Worm (Caenorhabditis elegans) whole organism, L1 larva: ENCODE measurements around the gene sto-6.

Source experiments
- C04F5.9 ChIP-seq: sonication (generic microtip); optimal IDR thresholded peaks from 2 replicates; lab custom pipeline; 2016; ENCODE audit warnings: missing genetic modification characterization, missing compliant biosample characterization
- C16A3.4 ChIP-seq: fragments of 150-350 bp; optimal IDR thresholded peaks from 2 replicates; lab custom pipeline; 2014; ENCODE audit warnings: missing biosample characterization, missing genetic modification characterization
- F16B12.6 ChIP-seq: fragments of 150-350 bp; optimal IDR thresholded peaks from 2 replicates; lab custom pipeline; 2014; ENCODE audit warnings: missing biosample characterization, missing genetic modification characterization
- aha-1 ChIP-seq: fragments of 150-350 bp; optimal IDR thresholded peaks from 2 replicates; lab custom pipeline; 2014; ENCODE audit warnings: missing biosample characterization, missing genetic modification characterization
- alr-1 ChIP-seq: fragments of 200-800 bp; sonication (Bioruptor generic); optimal IDR thresholded peaks from 2 replicates; lab custom pipeline; 2018; ENCODE audit warnings: borderline replicate concordance, mild to moderate bottlenecking, missing genetic modification characterization, missing compliant biosample characterization
- ama-1 ChIP-seq: fragments of 150-350 bp; optimal IDR thresholded peaks from 2 replicates; lab custom pipeline; 2014
- blmp-1 ChIP-seq: fragments of 150-350 bp; optimal IDR thresholded peaks from 2 replicates; lab custom pipeline; 2014; ENCODE audit warnings: missing biosample characterization, missing genetic modification characterization
- ceh-8 ChIP-seq: fragments of 200-800 bp; sonication (Bioruptor generic); optimal IDR thresholded peaks from 2 replicates; lab custom pipeline; 2018; ENCODE audit warnings: mild to moderate bottlenecking, missing genetic modification characterization, moderate library complexity, missing compliant biosample characterization
- ceh-88 ChIP-seq: fragments of 200-800 bp; sonication (Bioruptor generic); IDR thresholded peaks from 2 replicates; pipeline ENCODE4 v1.3.6; 2022; ENCODE audit warnings: missing genetic modification characterization, missing compliant biosample characterization
- ceh-90 ChIP-seq: sonication (generic microtip); optimal IDR thresholded peaks from 2 replicates; lab custom pipeline; 2016; ENCODE audit warnings: missing genetic modification characterization, missing compliant biosample characterization
- efl-1 ChIP-seq, 4 experiments: fragments of 150-350 bp; optimal IDR thresholded peaks in 3 of 4; peaks in 1 of 4; 1 replicate in 1 of 4; 2 replicates in 3 of 4; lab custom pipeline; 2014; ENCODE audit warnings: missing biosample characterization in 2 of 4, missing genetic modification characterization in 2 of 4, missing genetic modification reagents in 2 of 4
- efl-3 ChIP-seq: fragments of 200-800 bp; sonication (Bioruptor generic); optimal IDR thresholded peaks from 2 replicates; lab custom pipeline; 2018; ENCODE audit warnings: mild to moderate bottlenecking, missing genetic modification characterization, missing compliant biosample characterization
- elt-2 ChIP-seq: sonication (generic microtip); optimal IDR thresholded peaks from 2 replicates; lab custom pipeline; 2016; ENCODE audit warnings: missing genetic modification characterization, mild to moderate bottlenecking, inconsistent platforms, missing compliant biosample characterization, missing genetic modification reagents
- elt-3 ChIP-seq, 6 experiments: fragments of 150-350 bp in 1 of 6; sonication (generic microtip); optimal IDR thresholded peaks; 2 replicates each; lab custom pipeline; 2017 to 2018; ENCODE audit warnings: missing biosample characterization in 6 of 6, missing genetic modification characterization in 6 of 6, inconsistent platforms in 1 of 6
- ets-5 ChIP-seq: fragments of 200-800 bp; sonication (Bioruptor generic); IDR thresholded peaks from 2 replicates; pipeline ENCODE4 v1.3.6; 2022; ENCODE audit warnings: missing genetic modification characterization, missing compliant biosample characterization
- fkh-10 ChIP-seq: sonication (generic microtip); optimal IDR thresholded peaks from 2 replicates; lab custom pipeline; 2017; ENCODE audit warnings: missing biosample characterization, missing genetic modification reagents, missing genetic modification characterization
- fkh-4 ChIP-seq: sonication (generic microtip); optimal IDR thresholded peaks from 2 replicates; lab custom pipeline; 2016; ENCODE audit warnings: missing compliant biosample characterization, missing genetic modification characterization, borderline replicate concordance
- fkh-8 ChIP-seq: sonication (generic microtip); optimal IDR thresholded peaks from 2 replicates; lab custom pipeline; 2016; ENCODE audit warnings: mild to moderate bottlenecking, missing genetic modification characterization, missing compliant biosample characterization
- grh-1 ChIP-seq: fragments of 200-800 bp; sonication (Bioruptor generic); IDR thresholded peaks from 2 replicates; pipeline ENCODE4 v1.3.6; 2022; ENCODE audit warnings: missing genetic modification reagents, missing genetic modification characterization, missing compliant biosample characterization
- hlh-17 ChIP-seq: fragments of 200-800 bp; sonication (Bioruptor generic); optimal IDR thresholded peaks from 2 replicates; lab custom pipeline; 2018; ENCODE audit warnings: missing genetic modification characterization, mild to moderate bottlenecking, missing compliant biosample characterization, moderate library complexity, borderline replicate concordance
- irx-1 ChIP-seq: sonication (generic microtip); optimal IDR thresholded peaks from 2 replicates; lab custom pipeline; 2016; ENCODE audit warnings: missing genetic modification characterization, missing compliant biosample characterization
- isw-1 ChIP-seq: fragments of 200-800 bp; sonication (Bioruptor generic); IDR thresholded peaks from 2 replicates; pipeline ENCODE4 v1.3.6; 2022; ENCODE audit warnings: missing genetic modification characterization, missing compliant biosample characterization
- jun-1 ChIP-seq: fragments of 150-350 bp; optimal IDR thresholded peaks from 2 replicates; lab custom pipeline; 2014; ENCODE audit warnings: missing biosample characterization, missing genetic modification reagents, missing genetic modification characterization
- lin-13 ChIP-seq: fragments of 150-350 bp; optimal IDR thresholded peaks from 2 replicates; lab custom pipeline; 2014; ENCODE audit warnings: missing biosample characterization, missing genetic modification reagents, missing genetic modification characterization
- lin-14 ChIP-seq: fragments of 200-800 bp; sonication (Bioruptor generic); optimal IDR thresholded peaks from 2 replicates; lab custom pipeline; 2018; ENCODE audit warnings: mild to moderate bottlenecking, missing genetic modification characterization, moderate library complexity, missing compliant biosample characterization
- lir-3 ChIP-seq: sonication (generic microtip); optimal IDR thresholded peaks from 2 replicates; lab custom pipeline; 2016; ENCODE audit warnings: mild to moderate bottlenecking, missing genetic modification characterization, moderate library complexity, missing compliant biosample characterization; ENCODE audit not compliant: poor library complexity
- mdl-1 ChIP-seq, 2 experiments: fragments of 150-350 bp; optimal IDR thresholded peaks; 2 replicates each; lab custom pipeline; 2014 to 2017; ENCODE audit warnings: missing biosample characterization in 2 of 2, missing genetic modification characterization in 2 of 2, inconsistent platforms in 1 of 2
- mef-2 ChIP-seq: fragments of 150-350 bp; optimal IDR thresholded peaks from 2 replicates; lab custom pipeline; 2014; ENCODE audit warnings: missing biosample characterization, missing genetic modification characterization
- nhr-11 ChIP-seq: fragments of 150-350 bp; optimal IDR thresholded peaks from 2 replicates; lab custom pipeline; 2014; ENCODE audit warnings: missing biosample characterization, missing genetic modification characterization
- nhr-12 ChIP-seq: sonication (generic microtip); optimal IDR thresholded peaks from 2 replicates; lab custom pipeline; 2017; ENCODE audit warnings: missing biosample characterization, missing genetic modification characterization
- nhr-237 ChIP-seq: fragments of 150-350 bp; optimal IDR thresholded peaks from 2 replicates; lab custom pipeline; 2014; ENCODE audit warnings: missing biosample characterization, missing genetic modification characterization
- nhr-28 ChIP-seq: fragments of 150-350 bp; optimal IDR thresholded peaks from 2 replicates; lab custom pipeline; 2014; ENCODE audit warnings: missing biosample characterization, missing genetic modification characterization
- nhr-47 ChIP-seq: sonication (generic microtip); optimal IDR thresholded peaks from 2 replicates; lab custom pipeline; 2016; ENCODE audit warnings: mild to moderate bottlenecking, missing genetic modification characterization, moderate library complexity, missing compliant biosample characterization
- nhr-71 ChIP-seq: sonication (generic microtip); optimal IDR thresholded peaks from 2 replicates; lab custom pipeline; 2016; ENCODE audit warnings: mild to moderate bottlenecking, missing genetic modification characterization, moderate library complexity, missing compliant biosample characterization
- nhr-76 ChIP-seq: sonication (generic microtip); optimal IDR thresholded peaks from 2 replicates; lab custom pipeline; 2017; ENCODE audit warnings: missing biosample characterization, missing genetic modification characterization
- nhr-84 ChIP-seq: sonication (generic microtip); optimal IDR thresholded peaks from 2 replicates; lab custom pipeline; 2017; ENCODE audit warnings: missing biosample characterization, missing genetic modification characterization
- nhr-85 ChIP-seq: sonication (generic microtip); peaks from one replicate; lab custom pipeline; 2016; ENCODE audit warnings: missing genetic modification characterization, inconsistent platforms, missing compliant biosample characterization
- pag-3 ChIP-seq: sonication (generic microtip); optimal IDR thresholded peaks from 2 replicates; lab custom pipeline; 2017; ENCODE audit warnings: missing genetic modification characterization, mild to moderate bottlenecking, missing compliant biosample characterization, antibody characterized with exemption, borderline replicate concordance; ENCODE audit not compliant: insufficient read depth
- pax-3 ChIP-seq: fragments of 200-800 bp; sonication (Bioruptor generic); optimal IDR thresholded peaks from 2 replicates; lab custom pipeline; 2018; ENCODE audit warnings: mild to moderate bottlenecking, missing genetic modification characterization, moderate library complexity, missing compliant biosample characterization
- pqm-1 ChIP-seq: sonication (generic microtip); optimal IDR thresholded peaks from 3 replicates; lab custom pipeline; 2017; ENCODE audit warnings: missing biosample characterization, missing genetic modification characterization
- rnt-1 ChIP-seq: sonication (generic microtip); optimal IDR thresholded peaks from 2 replicates; lab custom pipeline; 2016; ENCODE audit warnings: mild to moderate bottlenecking, missing genetic modification characterization, moderate library complexity, missing compliant biosample characterization
- snu-23 ChIP-seq: sonication (generic microtip); optimal IDR thresholded peaks from 2 replicates; lab custom pipeline; 2016; ENCODE audit warnings: missing genetic modification characterization, missing compliant biosample characterization
- sox-4 ChIP-seq: sonication (generic microtip); optimal IDR thresholded peaks from 2 replicates; lab custom pipeline; 2016; ENCODE audit warnings: missing genetic modification characterization, missing compliant biosample characterization
- sptf-1 ChIP-seq: fragments of 150-350 bp; optimal IDR thresholded peaks from 2 replicates; lab custom pipeline; 2014; ENCODE audit warnings: missing biosample characterization, missing genetic modification characterization
- swsn-7 ChIP-seq: sonication (generic microtip); optimal IDR thresholded peaks from 2 replicates; lab custom pipeline; 2016; ENCODE audit warnings: missing genetic modification characterization, missing compliant biosample characterization
- tlp-1 ChIP-seq: fragments of 150-350 bp; optimal IDR thresholded peaks from 2 replicates; lab custom pipeline; 2014; ENCODE audit warnings: missing biosample characterization, missing genetic modification characterization
- unc-130 ChIP-seq: fragments of 150-350 bp; optimal IDR thresholded peaks from 2 replicates; lab custom pipeline; 2017; ENCODE audit warnings: missing biosample characterization, missing genetic modification characterization, inconsistent platforms
- unc-62 ChIP-seq: fragments of 150-350 bp; optimal IDR thresholded peaks from 2 replicates; lab custom pipeline; 2014; ENCODE audit warnings: missing biosample characterization, missing genetic modification reagents, missing genetic modification characterization
- xbp-1 ChIP-seq: sonication (generic microtip); optimal IDR thresholded peaks from 2 replicates; lab custom pipeline; 2016; ENCODE audit warnings: missing genetic modification characterization, missing compliant biosample characterization
- zag-1 ChIP-seq: fragments of 150-350 bp; optimal IDR thresholded peaks from 2 replicates; lab custom pipeline; 2014; ENCODE audit warnings: missing biosample characterization, missing genetic modification characterization
- zip-4 ChIP-seq: fragments of 200-800 bp; sonication (Bioruptor generic); optimal IDR thresholded peaks from 2 replicates; lab custom pipeline; 2018; ENCODE audit warnings: mild to moderate bottlenecking, missing genetic modification characterization, moderate library complexity, missing compliant biosample characterization
- ztf-4 ChIP-seq: fragments of 150-350 bp; optimal IDR thresholded peaks from 2 replicates; lab custom pipeline; 2014; ENCODE audit warnings: missing biosample characterization, missing genetic modification characterization

The sto-6 gene

ce11 chrX:11640463-11640995, 8.3 kb downstream of the sto-6 start (continued):
- TF ChIP-seq nhr-84 (tag; lab: Kevin White, UChicago) (no peak), efl-1 (optimal IDR thresholded peaks at IDR 0.05; lab: Kevin White, UChicago) (no peak), efl-1 (GFP tag; optimal IDR thresholded peaks at IDR 0.05 in 1 of 2; lab: Kevin White, UChicago) (no peak), sox-4 (tag; lab: Kevin White, UChicago) (no peak), hlh-17 (GFP tag; lab: Kevin White, UChicago) (no peak), nhr-28 (tag; lab: Kevin White, UChicago) (no peak), mef-2 (tag; lab: Kevin White, UChicago) (no peak), nhr-11 (no peak), zip-4 (no peak), jun-1 (no peak), lir-3 (tag; lab: Kevin White, UChicago) (no peak), blmp-1 (no peak), nhr-85 (tag; lab: Kevin White, UChicago) (no peak), nhr-12 (tag; lab: Kevin White, UChicago) (no peak), grh-1 (GFP tag; lab: Robert Waterston, UW) (no peak), nhr-47 (tag; lab: Kevin White, UChicago) (no peak), aha-1 (tag; lab: Kevin White, UChicago) (no peak), ets-5 (no peak), nhr-76 (tag; lab: Kevin White, UChicago) (no peak), unc-62 (GFP tag; lab: Kevin White, UChicago) (no peak), unc-130 (tag; lab: Kevin White, UChicago) (no peak), xbp-1 (tag; lab: Kevin White, UChicago) (no peak), tlp-1 (tag; lab: Kevin White, UChicago) (no peak), efl-3 (GFP tag; lab: Kevin White, UChicago) (no peak), lin-14 (GFP tag; lab: Kevin White, UChicago) (peak; percentile 81), irx-1 (tag; lab: Kevin White, UChicago) (no peak), pag-3 (tag; lab: Kevin White, UChicago) (no peak), C04F5.9 (no peak), C16A3.4 (tag; lab: Kevin White, UChicago) (no peak), fkh-8 (tag; lab: Kevin White, UChicago) (peak; percentile 11), ceh-90 (tag; lab: Kevin White, UChicago) (no peak), swsn-7 (tag; lab: Kevin White, UChicago) (no peak), pax-3 (tag; lab: Kevin White, UChicago) (no peak), ceh-88 (GFP tag; lab: Robert Waterston, UW) (no peak), fkh-4 (tag; lab: Kevin White, UChicago) (no peak), alr-1 (tag; lab: Kevin White, UChicago) (no peak), mdl-1 (tag; optimal IDR thresholded peaks at IDR 0.05; lab: Kevin White, UChicago) (no peak), isw-1 (no peak), lin-13 (no peak), elt-3 (tag; optimal IDR thresholded peaks at IDR 0.05; lab: Kevin White, UChicago) (no peak), fkh-10 (GFP tag; lab: Kevin White, UChicago) (peak; percentile 68), ama-1 (lab: Kevin White, UChicago) (no peak), elt-2 (no peak), F16B12.6 (no peak), pqm-1 (no peak), nhr-237 (no peak), rnt-1 (tag; lab: Kevin White, UChicago) (peak; percentile 18), sptf-1 (no peak), snu-23 (peak; percentile 15), ztf-4 (no peak), nhr-71 (tag; lab: Kevin White, UChicago) (peak; percentile 50), zag-1 (tag; lab: Kevin White, UChicago) (no peak), ceh-8 (GFP tag; lab: Kevin White, UChicago) (no peak)
